Fruit fly (Drosophila melanogaster): ENCODE data around the gene GCC185.

Gene GCC185

dm6 chr3R:12049113-12049512 is 38.5 kb downstream of the GCC185 start, which contains the start of gene CG14739:
Gene CG14739, minus strand, starts transcription at chr3R:12049213.
- TF ChIP-seq EcR (GFP tag; optimal IDR thresholded peaks at IDR 0.05) (no peak), CG17806 (tag; optimal IDR thresholded peaks at IDR 0.05) (no peak), CG12605 (GFP tag; IDR thresholded peaks at IDR 0.05) (no peak)

dm6 chr3R:12062844-12063243 is 52.3 kb downstream of the GCC185 start, which contains the start of gene CG14740:
Gene CG14740, minus strand, starts transcription at chr3R:12062944.
- TF ChIP-seq CG17806 (tag; optimal IDR thresholded peaks at IDR 0.05) = no peak
- TF ChIP-seq CG15710 (tag; optimal IDR thresholded peaks at IDR 0.05) = no peak
- TF ChIP-seq CG34367 (tag; optimal IDR thresholded peaks at IDR 0.05) = no peak
- no peak for TF ChIP-seq CG14655 (GFP tag; optimal IDR thresholded peaks at IDR 0.05)
- TF ChIP-seq Ets98B (GFP tag; IDR thresholded peaks at IDR 0.05) = no peak
- TF ChIP-seq CG12605 (GFP tag; IDR thresholded peaks at IDR 0.05) = no peak
- TF ChIP-seq CG32121 (GFP tag; IDR thresholded peaks at IDR 0.05) = no peak
